Worm (Caenorhabditis elegans) whole organism, L1 larva: ENCODE results near the gene srt-41.
A peak's percentile ranks its signal among the peaks of the same experiment; 100 is the strongest.

ENCODE experiments used
- fos-1 ChIP-seq: fragments of 150-350 bp; optimal IDR thresholded peaks from 2 replicates; lab custom pipeline; 2014; ENCODE audit warnings: missing biosample characterization, missing genetic modification characterization
- lsy-2 ChIP-seq, 2 experiments: fragments of 150-350 bp; optimal IDR thresholded peaks; 2 replicates each; lab custom pipeline; 2014; ENCODE audit warnings: missing biosample characterization in 2 of 2, missing genetic modification characterization in 2 of 2
- nhr-76 ChIP-seq: sonication (generic microtip); optimal IDR thresholded peaks from 2 replicates; lab custom pipeline; 2017; ENCODE audit warnings: missing biosample characterization, missing genetic modification characterization
- pax-3 ChIP-seq: fragments of 200-800 bp; sonication (Bioruptor generic); optimal IDR thresholded peaks from 2 replicates; lab custom pipeline; 2018; ENCODE audit warnings: mild to moderate bottlenecking, missing genetic modification characterization, moderate library complexity, missing compliant biosample characterization
- sox-4 ChIP-seq: sonication (generic microtip); optimal IDR thresholded peaks from 2 replicates; lab custom pipeline; 2016; ENCODE audit warnings: missing genetic modification characterization, missing compliant biosample characterization

- TF ChIP-seq sox-4 (no peak), pax-3 (tag; lab: Kevin White, UChicago) (no peak), fos-1 (tag; lab: Kevin White, UChicago) (no peak), lsy-2 (tag; optimal IDR thresholded peaks at IDR 0.05; lab: Kevin White, UChicago) (peak in 1 of 2 experiments; percentile 27), nhr-76 (no peak)
Measured at ce11 chrV:1821287-1821686, 18.3 kb upstream of the srt-41 start, which contains the start of the genes gly-7 and mrpl-39.
